Fruit fly (Drosophila melanogaster) whole organism, embryonic: ENCODE data around the gene CG42558.

Experiments used
- C15 ChIP-seq: fragments of 200-800 bp; sonication (Bioruptor generic); IDR thresholded peaks from 3 replicates; pipeline ENCODE4 v1.3.6; 2022; ENCODE audit warnings: missing biosample characterization, missing genetic modification characterization
- CG10209 ChIP-seq: fragments of 200-800 bp; sonication (Bioruptor generic); optimal IDR thresholded peaks from 3 replicates; lab custom pipeline; 2017; ENCODE audit warnings: missing biosample characterization, mild to moderate bottlenecking, missing genetic modification characterization, missing genetic modification reagents
- CG11504 ChIP-seq: fragments of 200-800 bp; sonication (Bioruptor generic); optimal IDR thresholded peaks from 3 replicates; lab custom pipeline; 2019; ENCODE audit warnings: missing biosample characterization, mild to moderate bottlenecking, missing genetic modification characterization, moderate library complexity
- CG1233 ChIP-seq: fragments of 200-800 bp; sonication (Bioruptor generic); optimal IDR thresholded peaks from 4 replicates; lab custom pipeline; 2018; ENCODE audit warnings: missing biosample characterization, mild to moderate bottlenecking, missing genetic modification characterization
- CG14860 ChIP-seq: fragments of 200-800 bp; sonication (Bioruptor generic); IDR thresholded peaks from 3 replicates; pipeline ENCODE4 v1.3.6; 2022; ENCODE audit warnings: missing biosample characterization, missing genetic modification characterization; ENCODE audit not compliant: partially characterized antibody
- CG15269 ChIP-seq: fragments of 200-800 bp; sonication (Bioruptor generic); optimal IDR thresholded peaks from 2 replicates; lab custom pipeline; 2018; ENCODE audit warnings: missing biosample characterization, mild to moderate bottlenecking, missing genetic modification characterization, moderate library complexity
- CG1602 ChIP-seq: fragments of 200-800 bp; sonication (Bioruptor generic); optimal IDR thresholded peaks from 3 replicates; lab custom pipeline; 2016; ENCODE audit warnings: missing biosample characterization, missing genetic modification characterization
- CG7786 ChIP-seq: fragments of 200-800 bp; sonication (Bioruptor generic); optimal IDR thresholded peaks from 2 replicates; lab custom pipeline; 2016; ENCODE audit warnings: missing biosample characterization, missing genetic modification characterization
- CG8388 ChIP-seq: fragments of 200-800 bp; sonication (Bioruptor generic); optimal IDR thresholded peaks from 2 replicates; lab custom pipeline; 2019; ENCODE audit warnings: missing biosample characterization, mild to moderate bottlenecking, missing genetic modification characterization, moderate library complexity
- CTCF ChIP-seq: fragments of 200-800 bp; sonication (Bioruptor generic); optimal IDR thresholded peaks from 2 replicates; lab custom pipeline; 2017; ENCODE audit warnings: missing biosample characterization, mild to moderate bottlenecking, missing genetic modification characterization, moderate library complexity
- Dip2 ChIP-seq: fragments of 200-800 bp; sonication (Bioruptor generic); IDR thresholded peaks from 2 replicates; pipeline ENCODE4 v1.3.6; 2022; ENCODE audit warnings: missing biosample characterization, missing genetic modification characterization
- Dp ChIP-seq: fragments of 200-800 bp; sonication (Bioruptor generic); optimal IDR thresholded peaks from 2 replicates; lab custom pipeline; 2018; ENCODE audit warnings: missing biosample characterization, mild to moderate bottlenecking, missing genetic modification characterization, moderate library complexity
- Fer3 ChIP-seq: fragments of 200-800 bp; sonication (Bioruptor generic); optimal IDR thresholded peaks from 2 replicates; lab custom pipeline; 2018; ENCODE audit warnings: missing biosample characterization, mild to moderate bottlenecking, missing genetic modification characterization, moderate library complexity
- Hr78 ChIP-seq, 2 experiments: fragments of 200-800 bp in 1 of 2; fragments of >200 bp in 1 of 2; sonication (Bioruptor generic) in 1 of 2; optimal IDR thresholded peaks; 2 replicates each; lab custom pipeline; 2017 to 2019; ENCODE audit warnings: missing biosample characterization in 2 of 2, missing genetic modification characterization in 2 of 2, mild to moderate bottlenecking in 1 of 2, moderate library complexity in 1 of 2
- Hsf ChIP-seq: fragments of 200-800 bp; sonication (Bioruptor generic); optimal IDR thresholded peaks from 3 replicates; lab custom pipeline; 2016; ENCODE audit warnings: missing biosample characterization, missing genetic modification characterization
- MBD-R2 ChIP-seq: fragments of 200-800 bp; sonication (Bioruptor generic); IDR thresholded peaks from 2 replicates; pipeline ENCODE4 v1.3.6; 2022; ENCODE audit warnings: missing biosample characterization, missing genetic modification characterization
- Mad ChIP-seq: fragments of 200-800 bp; sonication (Bioruptor generic); optimal IDR thresholded peaks from 2 replicates; lab custom pipeline; 2016; ENCODE audit warnings: missing biosample characterization, missing genetic modification characterization
- NFAT ChIP-seq: fragments of 200-800 bp; sonication (Bioruptor generic); IDR thresholded peaks from 2 replicates; pipeline ENCODE4 v1.3.6; 2022; ENCODE audit warnings: missing biosample characterization, missing genetic modification characterization
- Nf-YC ChIP-seq: fragments of 200-800 bp; optimal IDR thresholded peaks from 3 replicates; lab custom pipeline; 2019; ENCODE audit warnings: missing biosample characterization, mild to moderate bottlenecking, missing genetic modification characterization, moderate library complexity
- Opbp ChIP-seq: fragments of 200-800 bp; sonication (Bioruptor generic); IDR thresholded peaks from 3 replicates; pipeline ENCODE4 v1.3.6; 2022; ENCODE audit warnings: missing biosample characterization, missing genetic modification characterization; ENCODE audit not compliant: partially characterized antibody
- TFAM ChIP-seq: fragments of 200-800 bp; sonication (Bioruptor generic); optimal IDR thresholded peaks from 2 replicates; lab custom pipeline; 2017; ENCODE audit warnings: missing biosample characterization, missing genetic modification characterization, inconsistent platforms
- Xbp1 ChIP-seq: fragments of 200-800 bp; sonication (Bioruptor generic); optimal IDR thresholded peaks from 3 replicates; lab custom pipeline; 2016; ENCODE audit warnings: missing biosample characterization, mild to moderate bottlenecking, missing genetic modification characterization
- cas ChIP-seq: fragments of 200-800 bp; sonication (Bioruptor generic); IDR thresholded peaks from 2 replicates; pipeline ENCODE4 v1.3.6; 2022; ENCODE audit warnings: missing biosample characterization, missing genetic modification characterization
- crc ChIP-seq: fragments of 200-800 bp; sonication (Bioruptor generic); optimal IDR thresholded peaks from 2 replicates; lab custom pipeline; 2016; ENCODE audit warnings: missing biosample characterization, missing genetic modification characterization
- dan ChIP-seq: fragments of 200-800 bp; sonication (Bioruptor generic); IDR thresholded peaks from 2 replicates; pipeline ENCODE4 v1.3.6; 2022; ENCODE audit warnings: missing biosample characterization, missing genetic modification characterization
- danr ChIP-seq: fragments of 200-800 bp; sonication (Bioruptor generic); IDR thresholded peaks from 2 replicates; pipeline ENCODE4 v1.3.6; 2022; ENCODE audit warnings: missing biosample characterization, missing genetic modification characterization
- exex ChIP-seq: fragments of 200-800 bp; sonication (Bioruptor generic); optimal IDR thresholded peaks from 4 replicates; lab custom pipeline; 2018; ENCODE audit warnings: missing biosample characterization, mild to moderate bottlenecking, missing genetic modification characterization, moderate library complexity
- fru ChIP-seq: fragments of >200 bp; optimal IDR thresholded peaks from 2 replicates; lab custom pipeline; 2017
- h ChIP-seq: fragments of >200 bp; optimal IDR thresholded peaks from 2 replicates; lab custom pipeline; 2017
- hbn ChIP-seq: fragments of 200-800 bp; sonication (Bioruptor generic); IDR thresholded peaks from 2 replicates; pipeline ENCODE4 v1.3.6; 2022; ENCODE audit warnings: missing biosample characterization, missing genetic modification characterization; ENCODE audit not compliant: partially characterized antibody
- kah ChIP-seq: fragments of 200-800 bp; sonication (Bioruptor generic); optimal IDR thresholded peaks from 2 replicates; lab custom pipeline; 2018; ENCODE audit warnings: missing biosample characterization, mild to moderate bottlenecking, missing genetic modification characterization
- lilli ChIP-seq: fragments of 200-800 bp; sonication (Bioruptor generic); optimal IDR thresholded peaks from 3 replicates; lab custom pipeline; 2016; ENCODE audit warnings: missing biosample characterization, missing genetic modification characterization
- onecut ChIP-seq: fragments of 200-800 bp; sonication (Bioruptor generic); IDR thresholded peaks from 2 replicates; pipeline ENCODE4 v1.3.6; 2022; ENCODE audit warnings: missing biosample characterization, missing genetic modification characterization
- peb ChIP-seq: fragments of 200-800 bp; sonication (Bioruptor generic); IDR thresholded peaks from 2 replicates; pipeline ENCODE4 v1.3.6; 2022; ENCODE audit warnings: missing biosample characterization, missing genetic modification characterization
- repo ChIP-seq: fragments of 200-800 bp; sonication (Bioruptor generic); optimal IDR thresholded peaks from 2 replicates; lab custom pipeline; 2016; ENCODE audit warnings: missing biosample characterization, missing genetic modification characterization
- schlank ChIP-seq: fragments of 200-800 bp; sonication (Bioruptor generic); optimal IDR thresholded peaks from 2 replicates; lab custom pipeline; 2018; ENCODE audit warnings: missing biosample characterization, mild to moderate bottlenecking, missing genetic modification characterization
- sisA ChIP-seq: fragments of 200-800 bp; sonication (Bioruptor generic); IDR thresholded peaks from 2 replicates; pipeline ENCODE4 v1.3.6; 2022; ENCODE audit warnings: missing biosample characterization, missing genetic modification characterization
- sug ChIP-seq: fragments of 200-800 bp; optimal IDR thresholded peaks from 2 replicates; lab custom pipeline; 2019; ENCODE audit warnings: missing biosample characterization, mild to moderate bottlenecking, missing genetic modification characterization, moderate library complexity

CG42558 gene

dm6 chr3R:29914246-29914645, 18.8 kb upstream of the CG42558 start, which contains the start of gene Capa:
Gene Capa (minus strand): TSS chr3R:29914346.
- TF ChIP-seq peb (GFP tag; lab: Robert Waterston, UW) = no peak
- TF ChIP-seq Opbp (GFP tag; lab: Robert Waterston, UW) = no peak
- TF ChIP-seq Hsf (GFP tag; lab: Kevin White, UChicago) = no peak
- no peak for TF ChIP-seq Dp (GFP tag; lab: Kevin White, UChicago)
- no peak for TF ChIP-seq cas
- TF ChIP-seq Hr78 (GFP tag; optimal IDR thresholded peaks at IDR 0.05; lab: Kevin White, UChicago) = no peak
- no peak for TF ChIP-seq CG1602
- peak; percentile 80 for TF ChIP-seq CG11504 (tag; lab: Kevin White, UChicago)
- TF ChIP-seq, all 482 proteins: peak for 1

- TF ChIP-seq h (no peak), danr (GFP tag; lab: Robert Waterston, UW) (no peak), schlank (no peak), CG10209 (GFP tag; lab: Kevin White, UChicago) (no peak), Mad (no peak), fru (no peak), lilli (GFP tag; lab: Kevin White, UChicago) (no peak), onecut (no peak), Fer3 (tag; lab: Kevin White, UChicago) (no peak), CG1233 (GFP tag; lab: Kevin White, UChicago) (no peak), CTCF (GFP tag; lab: Kevin White, UChicago) (no peak), hbn (GFP tag; lab: Robert Waterston, UW) (no peak), repo (GFP tag; lab: Kevin White, UChicago) (no peak)
Observed at dm6 chr3R:29920189-29920588, 12.9 kb upstream of the CG42558 start, which contains the start of gene trp. Gene trp (minus strand): TSS chr3R:29920289.

dm6 chr3R:29921916-29922315, 11.2 kb upstream of the CG42558 start, which contains the start of gene Jon99Ciii:
Gene Jon99Ciii (plus strand): TSS chr3R:29922216.
- peak; percentile 45 for TF ChIP-seq exex (tag; lab: Kevin White, UChicago)

- TF ChIP-seq CG14860 (GFP tag; lab: Robert Waterston, UW) (0 out of 3 replicates have a peak, but pooled peaks have one; percentile 20), exex (tag; lab: Kevin White, UChicago) (peak; percentile 28), C15 (GFP tag; lab: Robert Waterston, UW) (peak; percentile 41; the same call in 1 of the 3 replicates)
Observed at dm6 chr3R:29924515-29924914, 8.6 kb upstream of the CG42558 start, which contains the start of gene Jon99Cii. Gene Jon99Cii (minus strand): TSS chr3R:29924615.

- TF ChIP-seq sug = peak; percentile 66
- TF ChIP-seq MBD-R2 (GFP tag; lab: Robert Waterston, UW) = no peak
- no peak for TF ChIP-seq kah (GFP tag; lab: Kevin White, UChicago)
- TF ChIP-seq exex (tag; lab: Kevin White, UChicago) = peak; percentile 45
- TF ChIP-seq dan (GFP tag; lab: Robert Waterston, UW) = no peak
Observed at dm6 chr3R:29926089-29926488, 7.0 kb upstream of the CG42558 start, which contains the start of gene Jon99Ci. Gene Jon99Ci (minus strand): TSS chr3R:29926189.

- TF ChIP-seq sisA (GFP tag; lab: Robert Waterston, UW) (no peak), crc (GFP tag; lab: Kevin White, UChicago) (no peak), CG15269 (tag; lab: Kevin White, UChicago) (no peak), Xbp1 (GFP tag; lab: Kevin White, UChicago) (no peak), Dip2 (GFP tag; lab: Robert Waterston, UW) (no peak), CG7786 (GFP tag; lab: Kevin White, UChicago) (no peak), CG8388 (no peak), TFAM (GFP tag; lab: Kevin White, UChicago) (no peak), Nf-YC (tag; lab: Kevin White, UChicago) (no peak), NFAT (GFP tag; lab: Robert Waterston, UW) (no peak)
Observed at dm6 chr3R:29926955-29927354, 6.1 kb upstream of the CG42558 start, which contains the start of gene CG15522. Gene CG15522 (plus strand): TSS chr3R:29927255.
